Fruit fly (Drosophila melanogaster) whole organism, embryonic: ENCODE results near the gene Btnd.

Source experiments
- Atf-2 ChIP-seq: fragments of 200-800 bp; sonication (Bioruptor generic); optimal IDR thresholded peaks from 2 replicates; lab custom pipeline; 2016; ENCODE audit warnings: missing biosample characterization, missing genetic modification characterization
- B-H2 ChIP-seq: fragments of 200-800 bp; sonication (Bioruptor generic); optimal IDR thresholded peaks from 2 replicates; lab custom pipeline; 2018; ENCODE audit warnings: missing biosample characterization, mild to moderate bottlenecking, missing genetic modification characterization
- BEAF-32 ChIP-seq: fragments of 200-800 bp; sonication (Bioruptor generic); optimal IDR thresholded peaks from 3 replicates; lab custom pipeline; 2017; ENCODE audit warnings: missing biosample characterization, missing genetic modification characterization, mild to moderate bottlenecking, moderate library complexity, missing genetic modification reagents
- CG1024 ChIP-seq: fragments of 200-800 bp; sonication (Bioruptor generic); IDR thresholded peaks from 2 replicates; pipeline ENCODE4 v1.3.6; 2022; ENCODE audit warnings: missing biosample characterization, missing genetic modification characterization
- CG10959 ChIP-seq: fragments of 200-800 bp; sonication (Bioruptor generic); IDR thresholded peaks from 2 replicates; pipeline ENCODE4 v1.3.6; 2022; ENCODE audit warnings: missing biosample characterization, missing genetic modification characterization
- CG11695 ChIP-seq: fragments of 200-800 bp; sonication (Bioruptor generic); IDR thresholded peaks from 3 replicates; pipeline ENCODE4 v1.3.6; 2022; ENCODE audit warnings: missing biosample characterization, missing genetic modification characterization
- CG12769 ChIP-seq: fragments of 200-800 bp; sonication (Bioruptor generic); optimal IDR thresholded peaks from 2 replicates; lab custom pipeline; 2019; ENCODE audit warnings: missing biosample characterization, mild to moderate bottlenecking, missing genetic modification characterization, moderate library complexity
- CG15073 ChIP-seq: fragments of 200-800 bp; sonication (Bioruptor generic); optimal IDR thresholded peaks from 2 replicates; lab custom pipeline; 2016; ENCODE audit warnings: missing biosample characterization, missing genetic modification characterization
- CG17612 ChIP-seq: fragments of 200-800 bp; sonication (Bioruptor generic); IDR thresholded peaks from 2 replicates; pipeline ENCODE4 v1.3.6; 2022; ENCODE audit warnings: missing biosample characterization, missing genetic modification characterization
- CG18011 ChIP-seq: fragments of 200-800 bp; sonication (Bioruptor generic); optimal IDR thresholded peaks from 2 replicates; lab custom pipeline; 2017; ENCODE audit warnings: missing biosample characterization, missing genetic modification characterization, mild to moderate bottlenecking, moderate library complexity, missing genotype
- CG18764 ChIP-seq: fragments of 200-800 bp; sonication (Bioruptor generic); optimal IDR thresholded peaks from 3 replicates; lab custom pipeline; 2016; ENCODE audit warnings: missing biosample characterization, missing genetic modification characterization
- CG31365 ChIP-seq: fragments of 200-800 bp; sonication (Bioruptor generic); optimal IDR thresholded peaks from 2 replicates; lab custom pipeline; 2018; ENCODE audit warnings: missing biosample characterization, mild to moderate bottlenecking, missing genetic modification characterization
- CG4360 ChIP-seq: fragments of 200-800 bp; sonication (Bioruptor generic); IDR thresholded peaks from 2 replicates; pipeline ENCODE4 v1.3.6; 2022; ENCODE audit warnings: missing biosample characterization, missing genetic modification characterization
- CG5245 ChIP-seq: fragments of 200-800 bp; sonication (Bioruptor generic); optimal IDR thresholded peaks from 3 replicates; lab custom pipeline; 2016; ENCODE audit warnings: missing biosample characterization, missing genetic modification characterization
- CG5953 ChIP-seq: fragments of 200-800 bp; sonication (Bioruptor generic); IDR thresholded peaks from 2 replicates; pipeline ENCODE4 v1.3.6; 2022; ENCODE audit warnings: missing biosample characterization, missing genetic modification characterization
- CG6654 ChIP-seq: fragments of 200-800 bp; sonication (Bioruptor generic); optimal IDR thresholded peaks from 2 replicates; lab custom pipeline; 2017; ENCODE audit warnings: missing biosample characterization, mild to moderate bottlenecking, missing genetic modification characterization
- CG6854 ChIP-seq: fragments of 200-800 bp; sonication (Bioruptor generic); optimal IDR thresholded peaks from 3 replicates; lab custom pipeline; 2017; ENCODE audit warnings: missing biosample characterization, mild to moderate bottlenecking, missing genetic modification characterization
- CG7786 ChIP-seq: fragments of 200-800 bp; sonication (Bioruptor generic); optimal IDR thresholded peaks from 2 replicates; lab custom pipeline; 2016; ENCODE audit warnings: missing biosample characterization, missing genetic modification characterization
- CG8765 ChIP-seq: fragments of 200-800 bp; sonication (Bioruptor generic); IDR thresholded peaks from 2 replicates; pipeline ENCODE4 v1.3.6; 2022; ENCODE audit warnings: missing biosample characterization, missing genetic modification characterization
- CG8924 ChIP-seq: fragments of 200-800 bp; optimal IDR thresholded peaks from 3 replicates; lab custom pipeline; 2019; ENCODE audit warnings: missing biosample characterization, mild to moderate bottlenecking, missing genetic modification characterization, moderate library complexity
- CG9437 ChIP-seq: fragments of 200-800 bp; sonication (Bioruptor generic); optimal IDR thresholded peaks from 2 replicates; lab custom pipeline; 2018; ENCODE audit warnings: missing biosample characterization, mild to moderate bottlenecking, missing genetic modification characterization
- Dfd ChIP-seq, 2 experiments: fragments of >200 bp; optimal IDR thresholded peaks; 2 replicates each; lab custom pipeline; 2017; ENCODE audit warnings: missing biosample characterization in 2 of 2, missing genetic modification characterization in 2 of 2
- Dip2 ChIP-seq: fragments of 200-800 bp; sonication (Bioruptor generic); IDR thresholded peaks from 2 replicates; pipeline ENCODE4 v1.3.6; 2022; ENCODE audit warnings: missing biosample characterization, missing genetic modification characterization
- Dip3 ChIP-seq: fragments of 200-800 bp; sonication (Bioruptor generic); optimal IDR thresholded peaks from 3 replicates; lab custom pipeline; 2016; ENCODE audit warnings: missing biosample characterization, missing genetic modification characterization
- Dref ChIP-seq: fragments of 200-800 bp; sonication (Bioruptor generic); IDR thresholded peaks from 2 replicates; pipeline ENCODE4 v1.3.6; 2022; ENCODE audit warnings: missing biosample characterization, missing genetic modification characterization
- H15 ChIP-seq: fragments of 200-800 bp; sonication (Bioruptor generic); IDR thresholded peaks from 3 replicates; pipeline ENCODE4 v1.3.6; 2022; ENCODE audit warnings: missing biosample characterization, missing genetic modification characterization
- HLH4C ChIP-seq: fragments of 200-800 bp; sonication (Bioruptor generic); IDR thresholded peaks from 3 replicates; pipeline ENCODE4 v1.3.6; 2022; ENCODE audit warnings: missing biosample characterization, missing genetic modification characterization; ENCODE audit not compliant: partially characterized antibody
- HLH54F ChIP-seq: fragments of 200-800 bp; sonication (Bioruptor generic); optimal IDR thresholded peaks from 3 replicates; lab custom pipeline; 2016; ENCODE audit warnings: missing biosample characterization, missing genetic modification characterization
- Hmr ChIP-seq: fragments of 200-800 bp; sonication (Bioruptor generic); optimal IDR thresholded peaks from 3 replicates; lab custom pipeline; 2017; ENCODE audit warnings: mild to moderate bottlenecking, missing biosample characterization, missing genetic modification reagents, missing genetic modification characterization
- NC2β ChIP-seq: fragments of 200-800 bp; sonication (Bioruptor generic); optimal IDR thresholded peaks from 2 replicates; lab custom pipeline; 2016; ENCODE audit warnings: missing biosample characterization, missing genetic modification characterization
- NK7.1 ChIP-seq: fragments of 200-800 bp; sonication (Bioruptor generic); optimal IDR thresholded peaks from 3 replicates; lab custom pipeline; 2016; ENCODE audit warnings: missing biosample characterization, missing genetic modification characterization
- Neu2 ChIP-seq: fragments of 200-800 bp; sonication (Bioruptor generic); optimal IDR thresholded peaks from 3 replicates; lab custom pipeline; 2016; ENCODE audit warnings: missing biosample characterization, missing genetic modification characterization, borderline replicate concordance
- ap ChIP-seq: fragments of 200-800 bp; sonication (Bioruptor generic); IDR thresholded peaks from 2 replicates; pipeline ENCODE4 v1.3.6; 2022; ENCODE audit warnings: missing biosample characterization, missing genetic modification characterization
- ato ChIP-seq: fragments of 200-800 bp; sonication (Bioruptor generic); IDR thresholded peaks from 2 replicates; pipeline ENCODE4 v1.3.6; 2022; ENCODE audit warnings: missing biosample characterization, missing genetic modification characterization; ENCODE audit not compliant: partially characterized antibody
- az2 ChIP-seq: fragments of 200-800 bp; sonication (Bioruptor generic); optimal IDR thresholded peaks from 3 replicates; lab custom pipeline; 2016; ENCODE audit warnings: missing biosample characterization, missing genetic modification characterization
- br ChIP-seq: fragments of >200 bp; optimal IDR thresholded peaks from 2 replicates; lab custom pipeline; 2017
- crp ChIP-seq, 2 experiments: fragments of 200-800 bp; sonication (Bioruptor generic); optimal IDR thresholded peaks; 2 replicates in 1 of 2; 3 replicates in 1 of 2; lab custom pipeline; 2017; ENCODE audit warnings: missing biosample characterization in 2 of 2, missing genetic modification characterization in 2 of 2, mild to moderate bottlenecking in 1 of 2, moderate library complexity in 1 of 2
- fu2 ChIP-seq: fragments of 200-800 bp; sonication (Bioruptor generic); optimal IDR thresholded peaks from 2 replicates; lab custom pipeline; 2016; ENCODE audit warnings: missing biosample characterization, missing genetic modification characterization
- gce ChIP-seq: fragments of 200-800 bp; sonication (Bioruptor generic); IDR thresholded peaks from 3 replicates; pipeline ENCODE4 v1.3.6; 2022; ENCODE audit warnings: missing biosample characterization, missing genetic modification characterization
- gfzf ChIP-seq: fragments of 200-800 bp; sonication (Bioruptor generic); optimal IDR thresholded peaks from 2 replicates; lab custom pipeline; 2016; ENCODE audit warnings: missing biosample characterization, mild to moderate bottlenecking, missing genetic modification characterization, moderate library complexity
- jigr1 ChIP-seq: fragments of 200-800 bp; sonication (Bioruptor generic); IDR thresholded peaks from 3 replicates; pipeline ENCODE4 v1.3.6; 2022; ENCODE audit warnings: missing biosample characterization, missing genetic modification characterization
- phol ChIP-seq: fragments of 200-800 bp; sonication (Bioruptor generic); optimal IDR thresholded peaks from 3 replicates; lab custom pipeline; 2018; ENCODE audit warnings: missing biosample characterization, mild to moderate bottlenecking, missing genetic modification characterization, moderate library complexity
- prd ChIP-seq, 3 experiments: fragments of >200 bp in 2 of 3; fragments of 200-800 bp in 1 of 3; sonication (Bioruptor generic) in 1 of 3; optimal IDR thresholded peaks in 2 of 3; IDR thresholded peaks in 1 of 3; 2 replicates in 2 of 3; 3 replicates in 1 of 3; pipeline versions ENCODE4 v1.3.6 to Lab custom; 2017 to 2022; ENCODE audit warnings: missing biosample characterization in 1 of 3, missing genetic modification characterization in 1 of 3
- sd ChIP-seq: fragments of 200-800 bp; sonication (Bioruptor generic); optimal IDR thresholded peaks from 3 replicates; lab custom pipeline; 2018; ENCODE audit warnings: missing biosample characterization, mild to moderate bottlenecking, missing genetic modification characterization, moderate library complexity
- sens ChIP-seq: fragments of 200-800 bp; sonication (Bioruptor generic); peaks from one replicate; lab custom pipeline; 2016; ENCODE audit warnings: missing biosample characterization, missing genetic modification characterization
- sens-2 ChIP-seq: fragments of 200-800 bp; sonication (Bioruptor generic); IDR thresholded peaks from 2 replicates; pipeline ENCODE4 v1.3.6; 2022; ENCODE audit warnings: missing biosample characterization, missing genetic modification characterization
- seq ChIP-seq: fragments of 200-800 bp; sonication (Bioruptor generic); IDR thresholded peaks from 2 replicates; pipeline ENCODE4 v1.3.6; 2022; ENCODE audit warnings: missing biosample characterization, missing genetic modification characterization
- sim ChIP-seq: fragments of 200-800 bp; sonication (Bioruptor generic); IDR thresholded peaks from 2 replicates; pipeline ENCODE4 v1.3.6; 2022; ENCODE audit warnings: missing biosample characterization, missing genetic modification characterization
- slbo ChIP-seq: fragments of 200-800 bp; sonication (Bioruptor generic); IDR thresholded peaks from 2 replicates; pipeline ENCODE4 v1.3.6; 2022; ENCODE audit warnings: missing biosample characterization, missing genetic modification characterization
- so ChIP-seq: fragments of 200-800 bp; sonication (Bioruptor generic); IDR thresholded peaks from 3 replicates; pipeline ENCODE4 v1.3.6; 2022; ENCODE audit warnings: missing biosample characterization, missing genetic modification characterization

The Btnd gene

dm6 chrX:6193183-6193810, 25.8 kb downstream of the Btnd start (continued):
- TF ChIP-seq CG6654 (GFP tag; lab: Kevin White, UChicago) (peak; percentile 28), Hmr (GFP tag; lab: Kevin White, UChicago) (peak; percentile 92), Atf-2 (no peak), CG6854 (GFP tag; lab: Kevin White, UChicago) (peak; percentile 75), CG7786 (GFP tag; lab: Kevin White, UChicago) (no peak), CG15073 (GFP tag; lab: Kevin White, UChicago) (no peak), BEAF-32 (GFP tag; lab: Kevin White, UChicago) (no peak), CG1024 (GFP tag; lab: Robert Waterston, UW) (peak; percentile 67; the same call in 1 of the 2 replicates), CG17612 (GFP tag; lab: Robert Waterston, UW) (peak; percentile 66), CG18011 (GFP tag; lab: Kevin White, UChicago) (peak; percentile 37), sim (peak; percentile 38; the same call in 1 of the 2 replicates), sd (peak; percentile 56), CG8924 (tag; lab: Kevin White, UChicago) (peak; percentile 72), NC2β (GFP tag; lab: Kevin White, UChicago) (no peak), Dref (GFP tag; lab: Robert Waterston, UW) (no peak), ap (GFP tag; lab: Robert Waterston, UW) (peak; percentile 63), CG8765 (GFP tag; lab: Robert Waterston, UW) (peak; percentile 34; the same call in 1 of the 2 replicates), fu2 (GFP tag; lab: Kevin White, UChicago) (no peak), CG5245 (GFP tag; lab: Kevin White, UChicago) (peak; percentile 28), jigr1 (GFP tag; lab: Robert Waterston, UW) (peak; percentile 54; the same call in 2 of the 3 replicates), HLH54F (GFP tag; lab: Kevin White, UChicago) (peak; percentile 27), Dip3 (GFP tag; lab: Kevin White, UChicago) (peak; percentile 9), sens-2 (peak; percentile 57; the same call in 1 of the 2 replicates), HLH4C (no peak), Neu2 (GFP tag; lab: Kevin White, UChicago) (no peak), crp (GFP tag; optimal IDR thresholded peaks at IDR 0.05; lab: Kevin White, UChicago) (peak in 1 of 2 experiments; percentile 29), CG4360 (GFP tag; lab: Robert Waterston, UW) (0 out of 2 replicates have a peak, but pooled peaks have one; percentile 27), gfzf (GFP tag; lab: Kevin White, UChicago) (no peak), NK7.1 (GFP tag; lab: Kevin White, UChicago) (no peak), Dip2 (peak; percentile 30; the same call in 1 of the 2 replicates), Dfd (GFP tag; optimal IDR thresholded peaks at IDR 0.05; lab: Kevin White, UChicago) (no peak), phol (tag; lab: Kevin White, UChicago) (peak; percentile 72), ato (GFP tag; lab: Robert Waterston, UW) (no peak), CG10959 (peak; percentile 34; the same call in 1 of the 2 replicates), CG11695 (GFP tag; lab: Robert Waterston, UW) (peak; percentile 88), prd (optimal IDR thresholded peaks at IDR 0.05; lab: Kevin White, UChicago) (no peak), prd (GFP tag; IDR thresholded peaks at IDR 0.05; lab: Robert Waterston, UW) (peak; percentile 87), CG31365 (no peak), seq (GFP tag; lab: Robert Waterston, UW) (peak; percentile 83), H15 (GFP tag; lab: Robert Waterston, UW) (peak; percentile 89), CG18764 (GFP tag; lab: Kevin White, UChicago) (no peak), sens (GFP tag; lab: Kevin White, UChicago) (peak; percentile 76), az2 (peak; percentile 65), B-H2 (peak; percentile 22), CG12769 (tag; lab: Kevin White, UChicago) (no peak), CG9437 (GFP tag; lab: Kevin White, UChicago) (peak; percentile 60), slbo (GFP tag; lab: Robert Waterston, UW) (peak; percentile 93), br (lab: Kevin White, UChicago) (no peak), CG5953 (GFP tag; lab: Robert Waterston, UW) (peak; percentile 70), so (GFP tag; lab: Robert Waterston, UW) (peak; percentile 88), gce (peak; percentile 86)
